Fruit fly (Drosophila melanogaster) whole organism, embryonic: Measurements from ENCODE around the gene Cyp4d14.

Experiments
- Asciz ChIP-seq: fragments of 200-800 bp; sonication (Bioruptor generic); optimal IDR thresholded peaks from 2 replicates; lab custom pipeline; 2017; ENCODE audit warnings: missing biosample characterization, mild to moderate bottlenecking, missing genetic modification characterization, missing genetic modification reagents
- Blimp-1 ChIP-seq: fragments of 200-800 bp; sonication (Bioruptor generic); optimal IDR thresholded peaks from 3 replicates; lab custom pipeline; 2018; ENCODE audit warnings: missing biosample characterization, missing genetic modification characterization, mild to moderate bottlenecking, moderate library complexity, missing genetic modification reagents
- CG10462 ChIP-seq: fragments of 200-800 bp; sonication (Bioruptor generic); optimal IDR thresholded peaks from 2 replicates; lab custom pipeline; 2016; ENCODE audit warnings: missing biosample characterization, missing genetic modification characterization
- CG10565 ChIP-seq: fragments of 200-800 bp; sonication (Bioruptor generic); optimal IDR thresholded peaks from 3 replicates; lab custom pipeline; 2016; ENCODE audit warnings: missing biosample characterization, mild to moderate bottlenecking, missing genetic modification characterization
- CG10959 ChIP-seq: fragments of 200-800 bp; sonication (Bioruptor generic); IDR thresholded peaks from 2 replicates; pipeline ENCODE4 v1.3.6; 2022; ENCODE audit warnings: missing biosample characterization, missing genetic modification characterization
- CG12104 ChIP-seq: fragments of 200-800 bp; sonication (Bioruptor generic); optimal IDR thresholded peaks from 3 replicates; lab custom pipeline; 2016; ENCODE audit warnings: missing biosample characterization, missing genetic modification characterization
- CG13123 ChIP-seq: fragments of 200-800 bp; sonication (Bioruptor generic); optimal IDR thresholded peaks from 2 replicates; lab custom pipeline; 2016; ENCODE audit warnings: missing biosample characterization, missing genetic modification characterization
- CG14965 ChIP-seq: fragments of 200-800 bp; sonication (Bioruptor generic); optimal IDR thresholded peaks from 2 replicates; lab custom pipeline; 2016; ENCODE audit warnings: missing biosample characterization, missing genetic modification characterization, borderline replicate concordance
- CG15269 ChIP-seq: fragments of 200-800 bp; sonication (Bioruptor generic); optimal IDR thresholded peaks from 2 replicates; lab custom pipeline; 2018; ENCODE audit warnings: missing biosample characterization, mild to moderate bottlenecking, missing genetic modification characterization, moderate library complexity
- CG17361 ChIP-seq: fragments of 200-800 bp; sonication (Bioruptor generic); IDR thresholded peaks from 3 replicates; pipeline ENCODE4 v1.3.6; 2022; ENCODE audit warnings: missing biosample characterization, missing genetic modification characterization
- CG17612 ChIP-seq: fragments of 200-800 bp; sonication (Bioruptor generic); IDR thresholded peaks from 2 replicates; pipeline ENCODE4 v1.3.6; 2022; ENCODE audit warnings: missing biosample characterization, missing genetic modification characterization
- CG17829 ChIP-seq: fragments of 200-800 bp; optimal IDR thresholded peaks from 2 replicates; lab custom pipeline; 2019; ENCODE audit warnings: missing biosample characterization, mild to moderate bottlenecking, missing genetic modification characterization, moderate library complexity
- CG17912 ChIP-seq: fragments of 200-800 bp; sonication (Bioruptor generic); optimal IDR thresholded peaks from 2 replicates; lab custom pipeline; 2018; ENCODE audit warnings: missing biosample characterization, mild to moderate bottlenecking, missing genetic modification characterization
- CG1792 ChIP-seq: fragments of 200-800 bp; sonication (Bioruptor generic); optimal IDR thresholded peaks from 2 replicates; lab custom pipeline; 2016; ENCODE audit warnings: missing biosample characterization, missing genetic modification characterization
- CG2202 ChIP-seq: fragments of 200-800 bp; sonication (Bioruptor generic); optimal IDR thresholded peaks from 2 replicates; lab custom pipeline; 2018; ENCODE audit warnings: missing biosample characterization, mild to moderate bottlenecking, missing genetic modification characterization
- CG30403 ChIP-seq: fragments of 200-800 bp; sonication (Bioruptor generic); optimal IDR thresholded peaks from 3 replicates; lab custom pipeline; 2016; ENCODE audit warnings: missing biosample characterization, missing genetic modification characterization
- CG33557 ChIP-seq: fragments of 200-800 bp; sonication (Bioruptor generic); optimal IDR thresholded peaks from 2 replicates; lab custom pipeline; 2019; ENCODE audit warnings: missing biosample characterization, mild to moderate bottlenecking, missing genetic modification characterization, moderate library complexity
- CG34224 ChIP-seq: fragments of 200-800 bp; sonication (Bioruptor generic); IDR thresholded peaks from 3 replicates; pipeline ENCODE4 v1.3.6; 2022; ENCODE audit warnings: missing biosample characterization, missing genetic modification characterization; ENCODE audit not compliant: partially characterized antibody
- CG4730 ChIP-seq: fragments of 200-800 bp; sonication (Bioruptor generic); IDR thresholded peaks from 2 replicates; pipeline ENCODE4 v1.3.6; 2022; ENCODE audit warnings: missing biosample characterization, missing genetic modification characterization
- CG6272 ChIP-seq: fragments of 200-800 bp; sonication (Bioruptor generic); IDR thresholded peaks from 2 replicates; pipeline ENCODE4 v1.3.6; 2022; ENCODE audit warnings: missing biosample characterization, missing genetic modification characterization
- CG7271 ChIP-seq: fragments of 200-800 bp; sonication (Bioruptor generic); optimal IDR thresholded peaks from 2 replicates; lab custom pipeline; 2018; ENCODE audit warnings: missing biosample characterization, mild to moderate bottlenecking, missing genetic modification characterization, moderate library complexity
- CG8924 ChIP-seq: fragments of 200-800 bp; optimal IDR thresholded peaks from 3 replicates; lab custom pipeline; 2019; ENCODE audit warnings: missing biosample characterization, mild to moderate bottlenecking, missing genetic modification characterization, moderate library complexity
- CG9609 ChIP-seq: fragments of 200-800 bp; sonication (Bioruptor generic); optimal IDR thresholded peaks from 3 replicates; lab custom pipeline; 2016; ENCODE audit warnings: missing biosample characterization, missing genetic modification characterization
- CG9876 ChIP-seq: fragments of 200-800 bp; sonication (Bioruptor generic); optimal IDR thresholded peaks from 2 replicates; lab custom pipeline; 2016; ENCODE audit warnings: missing biosample characterization, missing genetic modification characterization
- D19A ChIP-seq: fragments of 200-800 bp; optimal IDR thresholded peaks from 3 replicates; lab custom pipeline; 2019; ENCODE audit warnings: missing biosample characterization, mild to moderate bottlenecking, missing genetic modification characterization, moderate library complexity
- Dad ChIP-seq: fragments of 200-800 bp; sonication (Bioruptor generic); optimal IDR thresholded peaks from 3 replicates; lab custom pipeline; 2016; ENCODE audit warnings: missing biosample characterization, missing genetic modification characterization
- Dip3 ChIP-seq: fragments of 200-800 bp; sonication (Bioruptor generic); optimal IDR thresholded peaks from 3 replicates; lab custom pipeline; 2016; ENCODE audit warnings: missing biosample characterization, missing genetic modification characterization
- H15 ChIP-seq: fragments of 200-800 bp; sonication (Bioruptor generic); IDR thresholded peaks from 3 replicates; pipeline ENCODE4 v1.3.6; 2022; ENCODE audit warnings: missing biosample characterization, missing genetic modification characterization
- Hsf ChIP-seq: fragments of 200-800 bp; sonication (Bioruptor generic); optimal IDR thresholded peaks from 3 replicates; lab custom pipeline; 2016; ENCODE audit warnings: missing biosample characterization, missing genetic modification characterization
- Nf-YB ChIP-seq: fragments of 200-800 bp; sonication (Bioruptor generic); optimal IDR thresholded peaks from 3 replicates; lab custom pipeline; 2019; ENCODE audit warnings: missing biosample characterization, mild to moderate bottlenecking, missing genetic modification characterization, moderate library complexity
- Pdp1 ChIP-seq, 2 experiments: fragments of 200-800 bp; sonication (Bioruptor generic); optimal IDR thresholded peaks; 3 replicates each; lab custom pipeline; 2016; ENCODE audit warnings: missing biosample characterization in 2 of 2, missing genetic modification characterization in 2 of 2, mild to moderate bottlenecking in 1 of 2, moderate library complexity in 1 of 2
- Trl ChIP-seq, 3 experiments: fragments of >200 bp in 2 of 3; fragments of 200-800 bp in 1 of 3; sonication (Bioruptor generic) in 1 of 3; optimal IDR thresholded peaks; 2 replicates in 1 of 3; 3 replicates in 2 of 3; lab custom pipeline; 2016 to 2017; ENCODE audit warnings: missing biosample characterization in 1 of 3, missing genetic modification characterization in 1 of 3
- bigmax ChIP-seq: fragments of 200-800 bp; sonication (Bioruptor generic); optimal IDR thresholded peaks from 2 replicates; lab custom pipeline; 2018; ENCODE audit warnings: missing biosample characterization, mild to moderate bottlenecking, missing genetic modification characterization
- chif ChIP-seq, 2 experiments: fragments of 200-800 bp; sonication (Bioruptor generic); optimal IDR thresholded peaks; 3 replicates each; lab custom pipeline; 2016; ENCODE audit warnings: missing biosample characterization in 2 of 2, missing genetic modification characterization in 2 of 2
- en ChIP-seq: fragments of 200-800 bp; sonication (Bioruptor generic); optimal IDR thresholded peaks from 2 replicates; lab custom pipeline; 2016; ENCODE audit warnings: missing biosample characterization, missing genetic modification characterization
- esg ChIP-seq: fragments of 200-800 bp; sonication (Bioruptor generic); conservative IDR thresholded peaks from 2 replicates; pipeline ENCODE4 v1.3.6; 2022; ENCODE audit warnings: missing biosample characterization, missing genetic modification characterization
- gsb-n ChIP-seq: fragments of 200-800 bp; sonication (Bioruptor generic); optimal IDR thresholded peaks from 3 replicates; lab custom pipeline; 2018; ENCODE audit warnings: missing biosample characterization, mild to moderate bottlenecking, missing genetic modification characterization
- ham ChIP-seq: fragments of 200-800 bp; sonication (Bioruptor generic); IDR thresholded peaks from 2 replicates; pipeline ENCODE4 v1.3.6; 2022; ENCODE audit warnings: missing biosample characterization, missing genetic modification characterization
- hkb ChIP-seq, 2 experiments: fragments of 200-800 bp in 1 of 2; fragments of >200 bp in 1 of 2; sonication (Bioruptor generic) in 1 of 2; IDR thresholded peaks in 1 of 2; optimal IDR thresholded peaks in 1 of 2; 2 replicates each; pipeline versions ENCODE4 v1.3.6 to Lab custom; 2017 to 2022; ENCODE audit warnings: missing biosample characterization in 1 of 2, missing genetic modification characterization in 1 of 2
- maf-S ChIP-seq: fragments of 200-800 bp; sonication (Bioruptor generic); optimal IDR thresholded peaks from 2 replicates; lab custom pipeline; 2016; ENCODE audit warnings: missing biosample characterization, missing genetic modification characterization
- pfk ChIP-seq: fragments of 200-800 bp; sonication (Bioruptor generic); optimal IDR thresholded peaks from 2 replicates; lab custom pipeline; 2018; ENCODE audit warnings: missing biosample characterization, mild to moderate bottlenecking, missing genetic modification characterization, moderate library complexity
- pita ChIP-seq: fragments of 200-800 bp; sonication (Bioruptor generic); optimal IDR thresholded peaks from 2 replicates; lab custom pipeline; 2017; ENCODE audit warnings: missing biosample characterization, mild to moderate bottlenecking, missing genetic modification characterization
- repo ChIP-seq: fragments of 200-800 bp; sonication (Bioruptor generic); optimal IDR thresholded peaks from 2 replicates; lab custom pipeline; 2016; ENCODE audit warnings: missing biosample characterization, missing genetic modification characterization
- sc ChIP-seq, 3 experiments: fragments of >200 bp in 2 of 3; fragments of 200-800 bp in 1 of 3; sonication (Bioruptor generic) in 1 of 3; optimal IDR thresholded peaks; 2 replicates in 2 of 3; 3 replicates in 1 of 3; lab custom pipeline; 2017; ENCODE audit warnings: mild to moderate bottlenecking in 1 of 3, missing biosample characterization in 1 of 3, missing genetic modification characterization in 1 of 3, missing genetic modification reagents in 1 of 3
- slou ChIP-seq: fragments of 200-800 bp; sonication (Bioruptor generic); optimal IDR thresholded peaks from 3 replicates; lab custom pipeline; 2016; ENCODE audit warnings: missing biosample characterization, missing genetic modification characterization
- sob ChIP-seq: fragments of 200-800 bp; sonication (Bioruptor generic); IDR thresholded peaks from 2 replicates; pipeline ENCODE4 v1.3.6; 2022; ENCODE audit warnings: missing biosample characterization, missing genetic modification characterization
- ssp ChIP-seq: fragments of 200-800 bp; sonication (Bioruptor generic); IDR thresholded peaks from 2 replicates; pipeline ENCODE4 v1.3.6; 2022; ENCODE audit warnings: missing biosample characterization, missing genetic modification characterization
- stc ChIP-seq: fragments of 200-800 bp; sonication (Bioruptor generic); IDR thresholded peaks from 2 replicates; pipeline ENCODE4 v1.3.6; 2022; ENCODE audit warnings: missing biosample characterization, missing genetic modification characterization
- vvl ChIP-seq: fragments of 200-800 bp; sonication (Bioruptor generic); IDR thresholded peaks from 2 replicates; pipeline ENCODE4 v1.3.6; 2022; ENCODE audit warnings: missing biosample characterization, missing genetic modification characterization
- zfh1 ChIP-seq: fragments of 200-800 bp; sonication (Bioruptor generic); IDR thresholded peaks from 3 replicates; pipeline ENCODE4 v1.3.6; 2022; ENCODE audit warnings: missing biosample characterization, missing genetic modification characterization

The Cyp4d14 gene

dm6 chrX:2158668-2159163 lies 16.4 kb downstream of the Cyp4d14 start, which contains the start of gene wapl (continued):
- TF ChIP-seq gsb-n (tag; lab: Kevin White, UChicago) (no peak), CG13123 (no peak), ssp (GFP tag; lab: Robert Waterston, UW) (no peak), CG8924 (tag; lab: Kevin White, UChicago) (no peak), CG17361 (GFP tag; lab: Robert Waterston, UW) (no peak), CG30403 (GFP tag; lab: Kevin White, UChicago) (peak; percentile 13), pfk (no peak), CG2202 (peak; percentile 5), slou (GFP tag; lab: Kevin White, UChicago) (no peak), CG17612 (GFP tag; lab: Robert Waterston, UW) (no peak), CG9609 (GFP tag; lab: Kevin White, UChicago) (peak; percentile 0), esg (GFP tag; lab: Robert Waterston, UW) (no peak), bigmax (GFP tag; lab: Kevin White, UChicago) (no peak), CG10565 (GFP tag; lab: Kevin White, UChicago) (no peak), CG1792 (GFP tag; lab: Kevin White, UChicago) (peak; percentile 8), Trl (optimal IDR thresholded peaks at IDR 0.05; lab: Kevin White, UChicago) (no peak), Trl (GFP tag; optimal IDR thresholded peaks at IDR 0.05; lab: Kevin White, UChicago) (peak; percentile 22), H15 (GFP tag; lab: Robert Waterston, UW) (no peak), repo (peak; percentile 45), D19A (tag; lab: Kevin White, UChicago) (no peak), CG14965 (GFP tag; lab: Kevin White, UChicago) (no peak), CG15269 (tag; lab: Kevin White, UChicago) (no peak), CG10959 (GFP tag; lab: Robert Waterston, UW) (no peak), CG12104 (GFP tag; lab: Kevin White, UChicago) (no peak), ham (GFP tag; lab: Robert Waterston, UW) (no peak), CG17912 (GFP tag; lab: Kevin White, UChicago) (no peak), zfh1 (no peak), stc (no peak), maf-S (GFP tag; lab: Kevin White, UChicago) (no peak), CG6272 (peak; percentile 33; the same call in 1 of the 2 replicates), CG34224 (peak; percentile 93), Hsf (GFP tag; lab: Kevin White, UChicago) (no peak), CG9876 (GFP tag; lab: Kevin White, UChicago) (peak; percentile 37), Dad (no peak), CG17829 (tag; lab: Kevin White, UChicago) (peak; percentile 14), sob (0 out of 2 replicates have a peak, but pooled peaks have one; percentile 32), chif (GFP tag; optimal IDR thresholded peaks at IDR 0.05; lab: Kevin White, UChicago) (peak in 1 of 2 experiments; percentile 17), hkb (optimal IDR thresholded peaks at IDR 0.05; lab: Kevin White, UChicago) (no peak), hkb (GFP tag; IDR thresholded peaks at IDR 0.05; lab: Robert Waterston, UW) (no peak), CG4730 (no peak), vvl (GFP tag; lab: Robert Waterston, UW) (peak; percentile 61), Blimp-1 (GFP tag; lab: Kevin White, UChicago) (peak; percentile 6), CG33557 (GFP tag; lab: Kevin White, UChicago) (no peak), Dip3 (GFP tag; lab: Kevin White, UChicago) (no peak), pita (GFP tag; lab: Kevin White, UChicago) (no peak), Asciz (GFP tag; lab: Kevin White, UChicago) (no peak), CG7271 (no peak), Nf-YB (GFP tag; lab: Kevin White, UChicago) (no peak), Pdp1 (GFP tag; optimal IDR thresholded peaks at IDR 0.05; lab: Kevin White, UChicago) (peak in 1 of 2 experiments; percentile 44), CG10462 (GFP tag; lab: Kevin White, UChicago) (no peak), en (GFP tag; lab: Kevin White, UChicago) (no peak), sc (optimal IDR thresholded peaks at IDR 0.05; lab: Kevin White, UChicago) (no peak), sc (GFP tag; optimal IDR thresholded peaks at IDR 0.05; lab: Kevin White, UChicago) (no peak)
